Fruit fly (Drosophila melanogaster) whole organism, embryonic: ENCODE results near the gene Ir68b.

Experiments
- Aef1 ChIP-seq: fragments of 200-800 bp; sonication (Bioruptor generic); IDR thresholded peaks from 3 replicates; pipeline ENCODE4 v1.3.6; 2022; ENCODE audit warnings: missing biosample characterization, missing genetic modification characterization
- BEAF-32 ChIP-seq: fragments of 200-800 bp; sonication (Bioruptor generic); optimal IDR thresholded peaks from 3 replicates; lab custom pipeline; 2017; ENCODE audit warnings: missing biosample characterization, missing genetic modification characterization, mild to moderate bottlenecking, moderate library complexity, missing genetic modification reagents
- CG10959 ChIP-seq: fragments of 200-800 bp; sonication (Bioruptor generic); IDR thresholded peaks from 2 replicates; pipeline ENCODE4 v1.3.6; 2022; ENCODE audit warnings: missing biosample characterization, missing genetic modification characterization
- CG11398 ChIP-seq: fragments of 200-800 bp; sonication (Bioruptor generic); optimal IDR thresholded peaks from 2 replicates; lab custom pipeline; 2016; ENCODE audit warnings: missing biosample characterization, missing genetic modification characterization
- CG11560 ChIP-seq: fragments of 200-800 bp; sonication (Bioruptor generic); IDR thresholded peaks from 3 replicates; pipeline ENCODE4 v1.3.6; 2022; ENCODE audit warnings: missing biosample characterization, missing genetic modification characterization
- CG1233 ChIP-seq: fragments of 200-800 bp; sonication (Bioruptor generic); optimal IDR thresholded peaks from 4 replicates; lab custom pipeline; 2018; ENCODE audit warnings: missing biosample characterization, mild to moderate bottlenecking, missing genetic modification characterization
- CG13287 ChIP-seq: fragments of 200-800 bp; sonication (Bioruptor generic); IDR thresholded peaks from 2 replicates; pipeline ENCODE4 v1.3.6; 2022; ENCODE audit warnings: missing biosample characterization, missing genetic modification characterization; ENCODE audit not compliant: partially characterized antibody
- CG13296 ChIP-seq: fragments of 200-800 bp; sonication (Bioruptor generic); optimal IDR thresholded peaks from 3 replicates; lab custom pipeline; 2018; ENCODE audit warnings: missing biosample characterization, mild to moderate bottlenecking, missing genetic modification characterization
- CG13894 ChIP-seq: fragments of 200-800 bp; sonication (Bioruptor generic); optimal IDR thresholded peaks from 3 replicates; lab custom pipeline; 2018; ENCODE audit warnings: missing biosample characterization, mild to moderate bottlenecking, missing genetic modification characterization, moderate library complexity
- CG14050 ChIP-seq: fragments of 200-800 bp; sonication (Bioruptor generic); IDR thresholded peaks from 3 replicates; pipeline ENCODE4 v1.3.6; 2022; ENCODE audit warnings: missing biosample characterization, missing genetic modification characterization
- CG14441 ChIP-seq: fragments of 200-800 bp; sonication (Bioruptor generic); IDR thresholded peaks from 2 replicates; pipeline ENCODE4 v1.3.6; 2022; ENCODE audit warnings: missing biosample characterization, missing genetic modification characterization
- CG16863 ChIP-seq: fragments of 200-800 bp; sonication (Bioruptor generic); optimal IDR thresholded peaks from 3 replicates; lab custom pipeline; 2016; ENCODE audit warnings: missing biosample characterization, missing genetic modification characterization
- CG17829 ChIP-seq: fragments of 200-800 bp; optimal IDR thresholded peaks from 2 replicates; lab custom pipeline; 2019; ENCODE audit warnings: missing biosample characterization, mild to moderate bottlenecking, missing genetic modification characterization, moderate library complexity
- CG2116 ChIP-seq: fragments of 200-800 bp; sonication (Bioruptor generic); optimal IDR thresholded peaks from 3 replicates; lab custom pipeline; 2018; ENCODE audit warnings: missing biosample characterization, mild to moderate bottlenecking, missing genetic modification characterization
- CG2129 ChIP-seq: fragments of 200-800 bp; sonication (Bioruptor generic); IDR thresholded peaks from 2 replicates; pipeline ENCODE4 v1.3.6; 2022; ENCODE audit warnings: missing biosample characterization, missing genetic modification characterization; ENCODE audit not compliant: partially characterized antibody
- CG2712 ChIP-seq: fragments of 200-800 bp; optimal IDR thresholded peaks from 3 replicates; lab custom pipeline; 2019; ENCODE audit warnings: missing biosample characterization, mild to moderate bottlenecking, missing genetic modification characterization, moderate library complexity
- CG30431 ChIP-seq: fragments of 200-800 bp; sonication (Bioruptor generic); optimal IDR thresholded peaks from 2 replicates; lab custom pipeline; 2017; ENCODE audit warnings: missing biosample characterization, missing genetic modification characterization
- CG31441 ChIP-seq: fragments of 200-800 bp; sonication (Bioruptor generic); IDR thresholded peaks from 2 replicates; pipeline ENCODE4 v1.3.6; 2022; ENCODE audit warnings: missing biosample characterization, missing genetic modification characterization
- CG34224 ChIP-seq: fragments of 200-800 bp; sonication (Bioruptor generic); IDR thresholded peaks from 3 replicates; pipeline ENCODE4 v1.3.6; 2022; ENCODE audit warnings: missing biosample characterization, missing genetic modification characterization; ENCODE audit not compliant: partially characterized antibody
- CG4360 ChIP-seq: fragments of 200-800 bp; sonication (Bioruptor generic); IDR thresholded peaks from 2 replicates; pipeline ENCODE4 v1.3.6; 2022; ENCODE audit warnings: missing biosample characterization, missing genetic modification characterization
- CG4617 ChIP-seq: fragments of 200-800 bp; sonication (Bioruptor generic); optimal IDR thresholded peaks from 3 replicates; lab custom pipeline; 2016; ENCODE audit warnings: missing biosample characterization, missing genetic modification characterization, borderline replicate concordance
- CG7963 ChIP-seq: fragments of 200-800 bp; sonication (Bioruptor generic); IDR thresholded peaks from 3 replicates; pipeline ENCODE4 v1.3.6; 2022; ENCODE audit warnings: missing biosample characterization, missing genetic modification characterization; ENCODE audit not compliant: partially characterized antibody
- CG8281 ChIP-seq: fragments of 200-800 bp; sonication (Bioruptor generic); optimal IDR thresholded peaks from 2 replicates; lab custom pipeline; 2018; ENCODE audit warnings: missing biosample characterization, mild to moderate bottlenecking, missing genetic modification characterization, moderate library complexity
- CG8290 ChIP-seq, 3 experiments: fragments of 200-800 bp; sonication (Bioruptor generic); optimal IDR thresholded peaks; 2 replicates each; lab custom pipeline; 2016 to 2019; ENCODE audit warnings: missing biosample characterization in 3 of 3, missing genetic modification characterization in 3 of 3, mild to moderate bottlenecking in 2 of 3, moderate library complexity in 1 of 3
- CG9932 ChIP-seq: fragments of 200-800 bp; sonication (Bioruptor generic); IDR thresholded peaks from 2 replicates; pipeline ENCODE4 v1.3.6; 2022; ENCODE audit warnings: missing biosample characterization, missing genetic modification characterization
- E2f2 ChIP-seq: fragments of 200-800 bp; sonication (Bioruptor generic); IDR thresholded peaks from 2 replicates; pipeline ENCODE4 v1.3.6; 2022; ENCODE audit warnings: missing biosample characterization, missing genetic modification characterization
- HLH4C ChIP-seq: fragments of 200-800 bp; sonication (Bioruptor generic); IDR thresholded peaks from 3 replicates; pipeline ENCODE4 v1.3.6; 2022; ENCODE audit warnings: missing biosample characterization, missing genetic modification characterization; ENCODE audit not compliant: partially characterized antibody
- Hr3 ChIP-seq: fragments of 200-800 bp; sonication (Bioruptor generic); optimal IDR thresholded peaks from 3 replicates; lab custom pipeline; 2016; ENCODE audit warnings: missing biosample characterization, missing genetic modification characterization
- MBD-R2 ChIP-seq: fragments of 200-800 bp; sonication (Bioruptor generic); IDR thresholded peaks from 2 replicates; pipeline ENCODE4 v1.3.6; 2022; ENCODE audit warnings: missing biosample characterization, missing genetic modification characterization
- MESR4 ChIP-seq: fragments of 200-800 bp; sonication (Bioruptor generic); optimal IDR thresholded peaks from 2 replicates; lab custom pipeline; 2018; ENCODE audit warnings: missing biosample characterization, mild to moderate bottlenecking, missing genetic modification characterization, moderate library complexity
- Med ChIP-seq: fragments of 200-800 bp; sonication (Bioruptor generic); peaks from one replicate; lab custom pipeline; 2016; ENCODE audit warnings: missing biosample characterization, missing genetic modification characterization, mild to moderate bottlenecking, inconsistent platforms, moderate library complexity
- NC2α ChIP-seq: fragments of 200-800 bp; sonication (Bioruptor generic); optimal IDR thresholded peaks from 2 replicates; lab custom pipeline; 2016; ENCODE audit warnings: missing biosample characterization, missing genetic modification characterization
- Opbp ChIP-seq: fragments of 200-800 bp; sonication (Bioruptor generic); IDR thresholded peaks from 3 replicates; pipeline ENCODE4 v1.3.6; 2022; ENCODE audit warnings: missing biosample characterization, missing genetic modification characterization; ENCODE audit not compliant: partially characterized antibody
- PHDP ChIP-seq: fragments of 200-800 bp; sonication (Bioruptor generic); optimal IDR thresholded peaks from 3 replicates; lab custom pipeline; 2018; ENCODE audit warnings: missing biosample characterization, mild to moderate bottlenecking, missing genetic modification characterization, moderate library complexity
- Sin3A ChIP-seq: fragments of >200 bp; optimal IDR thresholded peaks from 2 replicates; lab custom pipeline; 2018
- YL-1 ChIP-seq: fragments of 200-800 bp; sonication (Bioruptor generic); optimal IDR thresholded peaks from 3 replicates; lab custom pipeline; 2017; ENCODE audit warnings: missing biosample characterization, mild to moderate bottlenecking, missing genetic modification characterization
- amos ChIP-seq: fragments of 200-800 bp; sonication (Bioruptor generic); IDR thresholded peaks from 2 replicates; pipeline ENCODE4 v1.3.6; 2022; ENCODE audit warnings: missing biosample characterization, missing genetic modification characterization; ENCODE audit not compliant: partially characterized antibody
- ara ChIP-seq: fragments of 200-800 bp; sonication (Bioruptor generic); IDR thresholded peaks from 2 replicates; pipeline ENCODE4 v1.3.6; 2022; ENCODE audit warnings: missing biosample characterization, missing genetic modification characterization
- bbx ChIP-seq: fragments of 200-800 bp; sonication (Bioruptor generic); IDR thresholded peaks from 2 replicates; pipeline ENCODE4 v1.3.6; 2022; ENCODE audit warnings: missing biosample characterization, missing genetic modification characterization; ENCODE audit not compliant: partially characterized antibody
- chm ChIP-seq: fragments of 200-800 bp; sonication (Bioruptor generic); IDR thresholded peaks from 2 replicates; pipeline ENCODE4 v1.3.6; 2022; ENCODE audit warnings: missing biosample characterization, missing genetic modification characterization
- chn ChIP-seq: fragments of 200-800 bp; sonication (Bioruptor generic); optimal IDR thresholded peaks from 2 replicates; lab custom pipeline; 2016; ENCODE audit warnings: missing biosample characterization, missing genetic modification characterization
- fd102C ChIP-seq: fragments of 200-800 bp; sonication (Bioruptor generic); optimal IDR thresholded peaks from 2 replicates; lab custom pipeline; 2018; ENCODE audit warnings: missing biosample characterization, mild to moderate bottlenecking, missing genetic modification characterization, moderate library complexity
- gcm ChIP-seq: fragments of 200-800 bp; sonication (Bioruptor generic); optimal IDR thresholded peaks from 2 replicates; lab custom pipeline; 2019; ENCODE audit warnings: missing biosample characterization, mild to moderate bottlenecking, missing genetic modification characterization, moderate library complexity
- sens ChIP-seq: fragments of 200-800 bp; sonication (Bioruptor generic); peaks from one replicate; lab custom pipeline; 2016; ENCODE audit warnings: missing biosample characterization, missing genetic modification characterization
- slbo ChIP-seq: fragments of 200-800 bp; sonication (Bioruptor generic); IDR thresholded peaks from 2 replicates; pipeline ENCODE4 v1.3.6; 2022; ENCODE audit warnings: missing biosample characterization, missing genetic modification characterization
- sna ChIP-seq: fragments of 200-800 bp; sonication (Bioruptor generic); IDR thresholded peaks from 2 replicates; pipeline ENCODE4 v1.3.6; 2022; ENCODE audit warnings: missing biosample characterization, missing genetic modification characterization; ENCODE audit not compliant: partially characterized antibody
- stwl ChIP-seq: fragments of 200-800 bp; sonication (Bioruptor generic); optimal IDR thresholded peaks from 3 replicates; lab custom pipeline; 2018; ENCODE audit warnings: missing biosample characterization, mild to moderate bottlenecking, missing genetic modification characterization, moderate library complexity
- tio ChIP-seq: fragments of 200-800 bp; sonication (Bioruptor generic); optimal IDR thresholded peaks from 2 replicates; lab custom pipeline; 2017; ENCODE audit warnings: missing biosample characterization, missing genetic modification characterization, inconsistent platforms
- tna ChIP-seq: fragments of 200-800 bp; sonication (Bioruptor generic); IDR thresholded peaks from 2 replicates; pipeline ENCODE4 v1.3.6; 2022; ENCODE audit warnings: missing biosample characterization, missing genetic modification characterization; ENCODE audit not compliant: partially characterized antibody
- unc-4 ChIP-seq: fragments of 200-800 bp; sonication (Bioruptor generic); IDR thresholded peaks from 2 replicates; pipeline ENCODE4 v1.3.6; 2022; ENCODE audit warnings: missing biosample characterization, missing genetic modification characterization; ENCODE audit not compliant: partially characterized antibody

The Ir68b gene

dm6 chr3L:12118156-12118555, 9.0 kb downstream of the Ir68b start, which contains the start of gene ssp (continued):
- TF ChIP-seq E2f2 (GFP tag; lab: Robert Waterston, UW): 0 out of 2 replicates have a peak, but pooled peaks have one; percentile 33
- no peak for TF ChIP-seq CG1233 (GFP tag; lab: Kevin White, UChicago)
- TF ChIP-seq Aef1 (GFP tag; lab: Robert Waterston, UW): no peak
- peak; percentile 28 for TF ChIP-seq YL-1 (GFP tag; lab: Kevin White, UChicago)
- no peak for TF ChIP-seq CG10959 (GFP tag; lab: Robert Waterston, UW)
- TF ChIP-seq CG4617 (GFP tag; lab: Kevin White, UChicago): peak; percentile 43
- peak; percentile 75 for TF ChIP-seq CG2129 (GFP tag; lab: Robert Waterston, UW)
- peak; percentile 79 for TF ChIP-seq amos
- TF ChIP-seq tna (GFP tag; lab: Robert Waterston, UW): peak; percentile 59
- TF ChIP-seq CG31441 (GFP tag; lab: Robert Waterston, UW): no peak
- no peak for TF ChIP-seq chn
- no peak for TF ChIP-seq CG13894 (tag; lab: Kevin White, UChicago)
- TF ChIP-seq Med (GFP tag; lab: Kevin White, UChicago): peak; percentile 47
- no peak for TF ChIP-seq PHDP
- 0 out of 2 replicates have a peak, but pooled peaks have one; percentile 7 for TF ChIP-seq chm (GFP tag; lab: Robert Waterston, UW)
- TF ChIP-seq CG7963 (GFP tag; lab: Robert Waterston, UW): peak; percentile 36; the same call in 1 of the 3 replicates
- TF ChIP-seq Hr3 (GFP tag; lab: Kevin White, UChicago): no peak
- TF ChIP-seq NC2α (GFP tag; lab: Kevin White, UChicago): no peak
- no peak for TF ChIP-seq CG13296 (GFP tag; lab: Kevin White, UChicago)
- 0 out of 2 replicates have a peak, but pooled peaks have one; percentile 14 for TF ChIP-seq CG4360
- TF ChIP-seq Opbp (GFP tag; lab: Robert Waterston, UW): peak; percentile 86
- TF ChIP-seq CG11560 (tag; lab: Robert Waterston, UW): no peak
- no peak for TF ChIP-seq CG8290 (GFP tag; optimal IDR thresholded peaks at IDR 0.05; lab: Kevin White, UChicago)
- TF ChIP-seq CG8290 (tag; optimal IDR thresholded peaks at IDR 0.05; lab: Kevin White, UChicago): no peak
- no peak for TF ChIP-seq ara (GFP tag; lab: Robert Waterston, UW)
- peak; percentile 89 for TF ChIP-seq unc-4
- TF ChIP-seq slbo (GFP tag; lab: Robert Waterston, UW): no peak
- TF ChIP-seq HLH4C (GFP tag; lab: Robert Waterston, UW): peak; percentile 78
- TF ChIP-seq CG2712 (tag; lab: Kevin White, UChicago): peak; percentile 16
- TF ChIP-seq tio (GFP tag; lab: Kevin White, UChicago): no peak
- no peak for TF ChIP-seq CG14050 (GFP tag; lab: Robert Waterston, UW)
- no peak for TF ChIP-seq fd102C (GFP tag; lab: Kevin White, UChicago)
- TF ChIP-seq CG34224: peak; percentile 88
- peak; percentile 9 for TF ChIP-seq gcm (GFP tag; lab: Kevin White, UChicago)
- peak; percentile 86 for TF ChIP-seq bbx (GFP tag; lab: Robert Waterston, UW)
- no peak for TF ChIP-seq CG14441 (GFP tag; lab: Robert Waterston, UW)
- TF ChIP-seq CG11398 (GFP tag; lab: Kevin White, UChicago): no peak
- TF ChIP-seq sens: peak; percentile 7
- peak; percentile 91 for TF ChIP-seq CG13287 (GFP tag; lab: Robert Waterston, UW)
- TF ChIP-seq CG2116 (GFP tag; lab: Kevin White, UChicago): peak; percentile 27
- peak; percentile 83 for TF ChIP-seq sna
- no peak for TF ChIP-seq CG9932 (GFP tag; lab: Robert Waterston, UW)
- TF ChIP-seq CG16863 (GFP tag; lab: Kevin White, UChicago): no peak
- no peak for TF ChIP-seq CG8281 (tag; lab: Kevin White, UChicago)
- peak; percentile 75 for TF ChIP-seq MBD-R2 (GFP tag; lab: Robert Waterston, UW)
- TF ChIP-seq Sin3A (lab: Kevin White, UChicago): no peak
- peak; percentile 79 for TF ChIP-seq stwl (tag; lab: Kevin White, UChicago)
- peak; percentile 77 for TF ChIP-seq BEAF-32 (GFP tag; lab: Kevin White, UChicago)
- TF ChIP-seq CG17829 (tag; lab: Kevin White, UChicago): peak; percentile 14
- TF ChIP-seq MESR4 (GFP tag; lab: Kevin White, UChicago): peak; percentile 82
- TF ChIP-seq CG30431 (GFP tag; lab: Kevin White, UChicago): no peak
